Worm (Caenorhabditis elegans): Measurements from ENCODE around the gene Y75B12B.1.

- TF ChIP-seq dpl-1 (GFP tag; optimal IDR thresholded peaks at IDR 0.05) (peak; percentile 7), nhr-120 (GFP tag; IDR thresholded peaks at IDR 0.05) (no peak), ztf-22 (GFP tag; optimal IDR thresholded peaks at IDR 0.05) (no peak), xnd-1 (tag; optimal IDR thresholded peaks at IDR 0.05) (no peak), ceh-40 (GFP tag; IDR thresholded peaks at IDR 0.05) (no peak), ekl-4 (GFP tag; IDR thresholded peaks at IDR 0.05) (no peak), K12H6.12 (tag; optimal IDR thresholded peaks at IDR 0.05) (no peak)
Observed at ce11 chrV:15136772-15137171, 47.7 kb upstream of the Y75B12B.1 start, which contains the start of gene aipl-1.

Measured in whole organism, young adult.